Worm (Caenorhabditis elegans) whole organism, L1 larva: ENCODE data around the gene rab-19.

Source experiments
- C04F5.9 ChIP-seq: sonication (generic microtip); optimal IDR thresholded peaks from 2 replicates; lab custom pipeline; 2016; ENCODE audit warnings: missing genetic modification characterization, missing compliant biosample characterization
- C16A3.4 ChIP-seq: fragments of 150-350 bp; optimal IDR thresholded peaks from 2 replicates; lab custom pipeline; 2014; ENCODE audit warnings: missing biosample characterization, missing genetic modification characterization
- F16B12.6 ChIP-seq: fragments of 150-350 bp; optimal IDR thresholded peaks from 2 replicates; lab custom pipeline; 2014; ENCODE audit warnings: missing biosample characterization, missing genetic modification characterization
- Y116A8C.19 ChIP-seq: sonication (generic microtip); optimal IDR thresholded peaks from 2 replicates; lab custom pipeline; 2016; ENCODE audit warnings: missing compliant biosample characterization, missing genetic modification characterization, borderline replicate concordance
- alr-1 ChIP-seq: fragments of 200-800 bp; sonication (Bioruptor generic); optimal IDR thresholded peaks from 2 replicates; lab custom pipeline; 2018; ENCODE audit warnings: borderline replicate concordance, mild to moderate bottlenecking, missing genetic modification characterization, missing compliant biosample characterization
- ama-1 ChIP-seq: fragments of 150-350 bp; optimal IDR thresholded peaks from 2 replicates; lab custom pipeline; 2014
- ceh-8 ChIP-seq: fragments of 200-800 bp; sonication (Bioruptor generic); optimal IDR thresholded peaks from 2 replicates; lab custom pipeline; 2018; ENCODE audit warnings: mild to moderate bottlenecking, missing genetic modification characterization, moderate library complexity, missing compliant biosample characterization
- ceh-82 ChIP-seq, 3 experiments: fragments of 150-350 bp in 1 of 3; sonication (generic microtip) in 2 of 3; optimal IDR thresholded peaks; 2 replicates each; lab custom pipeline; 2014 to 2017; ENCODE audit warnings: missing biosample characterization in 3 of 3, missing genetic modification characterization in 3 of 3
- ceh-90 ChIP-seq: sonication (generic microtip); optimal IDR thresholded peaks from 2 replicates; lab custom pipeline; 2016; ENCODE audit warnings: missing genetic modification characterization, missing compliant biosample characterization
- dpl-1 ChIP-seq, 3 experiments: fragments of 150-350 bp in 2 of 3; sonication (generic microtip) in 1 of 3; optimal IDR thresholded peaks; 2 replicates each; lab custom pipeline; 2014 to 2017; ENCODE audit warnings: missing biosample characterization in 3 of 3, missing genetic modification characterization in 3 of 3, missing genetic modification reagents in 3 of 3
- dsc-1 ChIP-seq: sonication (generic microtip); optimal IDR thresholded peaks from 2 replicates; lab custom pipeline; 2016; ENCODE audit warnings: mild to moderate bottlenecking, missing genetic modification characterization, missing compliant biosample characterization
- egl-13 ChIP-seq: sonication (generic microtip); optimal IDR thresholded peaks from 2 replicates; lab custom pipeline; 2016; ENCODE audit warnings: missing genotype, missing genetic modification reagents, missing genetic modification characterization, missing compliant biosample characterization
- egl-27 ChIP-seq, 2 experiments: fragments of 150-350 bp in 1 of 2; sonication (generic microtip); optimal IDR thresholded peaks; 3 replicates each; lab custom pipeline; 2017 to 2018; ENCODE audit warnings: missing biosample characterization in 2 of 2, missing genetic modification characterization in 2 of 2, missing genetic modification reagents in 2 of 2
- elt-3 ChIP-seq, 6 experiments: fragments of 150-350 bp in 1 of 6; sonication (generic microtip); optimal IDR thresholded peaks; 2 replicates each; lab custom pipeline; 2017 to 2018; ENCODE audit warnings: missing biosample characterization in 6 of 6, missing genetic modification characterization in 6 of 6, inconsistent platforms in 1 of 6
- ets-5 ChIP-seq: fragments of 200-800 bp; sonication (Bioruptor generic); IDR thresholded peaks from 2 replicates; pipeline ENCODE4 v1.3.6; 2022; ENCODE audit warnings: missing genetic modification characterization, missing compliant biosample characterization
- fkh-10 ChIP-seq: sonication (generic microtip); optimal IDR thresholded peaks from 2 replicates; lab custom pipeline; 2017; ENCODE audit warnings: missing biosample characterization, missing genetic modification reagents, missing genetic modification characterization
- fkh-4 ChIP-seq: sonication (generic microtip); optimal IDR thresholded peaks from 2 replicates; lab custom pipeline; 2016; ENCODE audit warnings: missing compliant biosample characterization, missing genetic modification characterization, borderline replicate concordance
- fos-1 ChIP-seq: fragments of 150-350 bp; optimal IDR thresholded peaks from 2 replicates; lab custom pipeline; 2014; ENCODE audit warnings: missing biosample characterization, missing genetic modification characterization
- grh-1 ChIP-seq: fragments of 200-800 bp; sonication (Bioruptor generic); IDR thresholded peaks from 2 replicates; pipeline ENCODE4 v1.3.6; 2022; ENCODE audit warnings: missing genetic modification reagents, missing genetic modification characterization, missing compliant biosample characterization
- hlh-4 ChIP-seq: sonication (generic microtip); optimal IDR thresholded peaks from 2 replicates; lab custom pipeline; 2016; ENCODE audit warnings: mild to moderate bottlenecking, missing genetic modification characterization, missing compliant biosample characterization
- irx-1 ChIP-seq: sonication (generic microtip); optimal IDR thresholded peaks from 2 replicates; lab custom pipeline; 2016; ENCODE audit warnings: missing genetic modification characterization, missing compliant biosample characterization
- isw-1 ChIP-seq: fragments of 200-800 bp; sonication (Bioruptor generic); IDR thresholded peaks from 2 replicates; pipeline ENCODE4 v1.3.6; 2022; ENCODE audit warnings: missing genetic modification characterization, missing compliant biosample characterization
- lin-35 ChIP-seq, 2 experiments: fragments of 150-350 bp; optimal IDR thresholded peaks; 2 replicates each; lab custom pipeline; 2014; ENCODE audit warnings: missing biosample characterization in 2 of 2, missing genetic modification characterization in 2 of 2, missing genetic modification reagents in 2 of 2
- lir-3 ChIP-seq: sonication (generic microtip); optimal IDR thresholded peaks from 2 replicates; lab custom pipeline; 2016; ENCODE audit warnings: mild to moderate bottlenecking, missing genetic modification characterization, moderate library complexity, missing compliant biosample characterization; ENCODE audit not compliant: poor library complexity
- lsy-2 ChIP-seq, 2 experiments: fragments of 150-350 bp; optimal IDR thresholded peaks; 2 replicates each; lab custom pipeline; 2014; ENCODE audit warnings: missing biosample characterization in 2 of 2, missing genetic modification characterization in 2 of 2
- mdl-1 ChIP-seq, 2 experiments: fragments of 150-350 bp; optimal IDR thresholded peaks; 2 replicates each; lab custom pipeline; 2014 to 2017; ENCODE audit warnings: missing biosample characterization in 2 of 2, missing genetic modification characterization in 2 of 2, inconsistent platforms in 1 of 2
- mef-2 ChIP-seq: fragments of 150-350 bp; optimal IDR thresholded peaks from 2 replicates; lab custom pipeline; 2014; ENCODE audit warnings: missing biosample characterization, missing genetic modification characterization
- nhr-11 ChIP-seq: fragments of 150-350 bp; optimal IDR thresholded peaks from 2 replicates; lab custom pipeline; 2014; ENCODE audit warnings: missing biosample characterization, missing genetic modification characterization
- nhr-12 ChIP-seq: sonication (generic microtip); optimal IDR thresholded peaks from 2 replicates; lab custom pipeline; 2017; ENCODE audit warnings: missing biosample characterization, missing genetic modification characterization
- nhr-19 ChIP-seq: fragments of 200-800 bp; sonication (Bioruptor generic); conservative IDR thresholded peaks from 2 replicates; pipeline ENCODE4 v1.3.6; 2022; ENCODE audit warnings: missing genetic modification characterization, missing compliant biosample characterization
- nhr-237 ChIP-seq: fragments of 150-350 bp; optimal IDR thresholded peaks from 2 replicates; lab custom pipeline; 2014; ENCODE audit warnings: missing biosample characterization, missing genetic modification characterization
- nhr-28 ChIP-seq: fragments of 150-350 bp; optimal IDR thresholded peaks from 2 replicates; lab custom pipeline; 2014; ENCODE audit warnings: missing biosample characterization, missing genetic modification characterization
- nhr-71 ChIP-seq: sonication (generic microtip); optimal IDR thresholded peaks from 2 replicates; lab custom pipeline; 2016; ENCODE audit warnings: mild to moderate bottlenecking, missing genetic modification characterization, moderate library complexity, missing compliant biosample characterization
- nhr-76 ChIP-seq: sonication (generic microtip); optimal IDR thresholded peaks from 2 replicates; lab custom pipeline; 2017; ENCODE audit warnings: missing biosample characterization, missing genetic modification characterization
- nhr-84 ChIP-seq: sonication (generic microtip); optimal IDR thresholded peaks from 2 replicates; lab custom pipeline; 2017; ENCODE audit warnings: missing biosample characterization, missing genetic modification characterization
- nhr-90 ChIP-seq: sonication (generic microtip); optimal IDR thresholded peaks from 2 replicates; lab custom pipeline; 2016; ENCODE audit warnings: mild to moderate bottlenecking, missing genetic modification characterization, missing compliant biosample characterization; ENCODE audit not compliant: poor library complexity
- pag-3 ChIP-seq: sonication (generic microtip); optimal IDR thresholded peaks from 2 replicates; lab custom pipeline; 2017; ENCODE audit warnings: missing genetic modification characterization, mild to moderate bottlenecking, missing compliant biosample characterization, antibody characterized with exemption, borderline replicate concordance; ENCODE audit not compliant: insufficient read depth
- rnt-1 ChIP-seq: sonication (generic microtip); optimal IDR thresholded peaks from 2 replicates; lab custom pipeline; 2016; ENCODE audit warnings: mild to moderate bottlenecking, missing genetic modification characterization, moderate library complexity, missing compliant biosample characterization
- snu-23 ChIP-seq: sonication (generic microtip); optimal IDR thresholded peaks from 2 replicates; lab custom pipeline; 2016; ENCODE audit warnings: missing genetic modification characterization, missing compliant biosample characterization
- sptf-1 ChIP-seq: fragments of 150-350 bp; optimal IDR thresholded peaks from 2 replicates; lab custom pipeline; 2014; ENCODE audit warnings: missing biosample characterization, missing genetic modification characterization
- swsn-7 ChIP-seq: sonication (generic microtip); optimal IDR thresholded peaks from 2 replicates; lab custom pipeline; 2016; ENCODE audit warnings: missing genetic modification characterization, missing compliant biosample characterization
- tlp-1 ChIP-seq: fragments of 150-350 bp; optimal IDR thresholded peaks from 2 replicates; lab custom pipeline; 2014; ENCODE audit warnings: missing biosample characterization, missing genetic modification characterization
- vab-15 ChIP-seq: sonication (generic microtip); optimal IDR thresholded peaks from 2 replicates; lab custom pipeline; 2017; ENCODE audit warnings: missing genotype, mild to moderate bottlenecking, missing genetic modification characterization, missing compliant biosample characterization
- xbp-1 ChIP-seq: sonication (generic microtip); optimal IDR thresholded peaks from 2 replicates; lab custom pipeline; 2016; ENCODE audit warnings: missing genetic modification characterization, missing compliant biosample characterization
- zag-1 ChIP-seq: fragments of 150-350 bp; optimal IDR thresholded peaks from 2 replicates; lab custom pipeline; 2014; ENCODE audit warnings: missing biosample characterization, missing genetic modification characterization
- zip-4 ChIP-seq: fragments of 200-800 bp; sonication (Bioruptor generic); optimal IDR thresholded peaks from 2 replicates; lab custom pipeline; 2018; ENCODE audit warnings: mild to moderate bottlenecking, missing genetic modification characterization, moderate library complexity, missing compliant biosample characterization
- ztf-11 ChIP-seq, 2 experiments: sonication (generic microtip); optimal IDR thresholded peaks; 2 replicates each; lab custom pipeline; 2016 to 2017; ENCODE audit warnings: missing genetic modification characterization in 2 of 2, missing biosample characterization in 1 of 2, missing compliant biosample characterization in 1 of 2
- ztf-4 ChIP-seq: fragments of 150-350 bp; optimal IDR thresholded peaks from 2 replicates; lab custom pipeline; 2014; ENCODE audit warnings: missing biosample characterization, missing genetic modification characterization

rab-19 gene

DNA sequence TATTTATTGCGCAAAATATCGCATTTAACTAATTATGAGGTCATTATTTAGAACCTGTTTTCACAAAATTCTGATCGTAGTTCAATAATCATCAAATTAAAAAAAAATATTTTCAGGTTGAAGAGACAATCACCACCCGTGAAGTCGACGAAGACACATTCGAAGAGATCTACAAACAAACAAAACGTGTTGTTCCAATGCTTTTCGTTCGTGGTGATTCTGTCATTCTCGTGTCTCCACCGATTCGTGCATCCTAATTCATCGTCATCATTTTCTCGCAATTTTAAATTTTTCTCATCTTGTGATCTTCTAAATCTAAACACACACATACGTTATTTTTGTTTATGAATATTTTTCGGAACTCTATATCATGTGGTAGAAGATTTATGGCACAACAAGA lies 4.6 kb upstream of the rab-19 start (continued):
- TF ChIP-seq elt-3 (tag; optimal IDR thresholded peaks at IDR 0.05; lab: Kevin White, UChicago) (no peak), nhr-12 (no peak), fos-1 (tag; lab: Kevin White, UChicago) (no peak), ztf-4 (tag; lab: Kevin White, UChicago) (no peak), nhr-28 (tag; lab: Kevin White, UChicago) (no peak), nhr-76 (tag; lab: Kevin White, UChicago) (no peak)

DNA sequence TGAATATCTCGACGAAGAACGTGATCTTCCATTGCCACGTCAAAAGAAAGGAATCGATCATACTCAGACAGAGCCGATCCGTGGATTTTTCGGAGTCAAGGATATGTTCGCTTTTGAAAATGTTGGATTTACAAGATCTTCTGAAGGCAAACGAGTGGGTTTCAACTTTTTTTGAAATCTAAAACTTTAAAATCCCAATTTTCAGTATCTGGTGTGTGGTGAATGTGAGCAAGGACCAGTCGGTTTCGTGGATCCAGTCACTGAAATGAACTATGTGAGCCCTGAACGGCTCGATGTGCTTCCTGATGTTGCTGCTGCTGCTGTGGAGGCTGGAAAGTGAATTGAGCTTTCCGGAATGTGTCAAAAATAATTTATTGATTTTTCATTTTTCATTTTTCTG lies 2.7 kb upstream of the rab-19 start, which contains the start of gene lsm-3:
Gene lsm-3 (plus strand): TSS at position 301 of the 400 bp plus-strand sequence.
- TF ChIP-seq nhr-71 (no peak), elt-3 (tag; optimal IDR thresholded peaks at IDR 0.05; lab: Kevin White, UChicago) (no peak), irx-1 (tag; lab: Kevin White, UChicago) (no peak), hlh-4 (tag; lab: Kevin White, UChicago) (no peak), egl-27 (tag; optimal IDR thresholded peaks at IDR 0.05; lab: Kevin White, UChicago) (no peak)

DNA sequence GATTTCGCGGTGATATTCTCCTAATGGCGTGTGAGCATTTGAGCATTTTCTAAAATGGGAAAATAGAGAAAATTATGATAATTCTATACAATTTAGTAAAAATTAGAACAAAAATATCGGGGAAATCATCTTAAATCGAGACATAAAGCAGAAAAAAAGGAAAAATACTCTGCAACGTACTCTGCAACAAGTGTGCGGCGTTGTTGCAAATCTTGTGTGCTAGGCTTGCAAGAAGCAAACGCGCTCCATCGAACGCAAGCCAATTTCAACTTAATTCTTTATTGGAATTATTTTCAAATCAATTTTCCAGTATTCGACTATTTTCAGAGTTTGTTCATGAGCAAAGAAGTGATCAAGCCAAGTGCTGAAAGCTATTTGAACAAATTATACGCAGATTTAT lies 1.9 kb upstream of the rab-19 start, which contains the start of the genes Y62E10A.20, Y62E10A.23 and mdt-9:
Gene Y62E10A.20 (minus strand): TSS at position 49 of the 400 bp plus-strand sequence.
Gene Y62E10A.23 (plus strand): TSS at position 282 of the 400 bp plus-strand sequence.
Gene mdt-9 (plus strand): TSS at position 338 of the 400 bp plus-strand sequence.
- no peak for TF ChIP-seq hlh-4 (tag; lab: Kevin White, UChicago)
- no peak for TF ChIP-seq ceh-90 (tag; lab: Kevin White, UChicago)
- no peak for TF ChIP-seq mef-2 (tag; lab: Kevin White, UChicago)
- TF ChIP-seq ceh-82 (tag; optimal IDR thresholded peaks at IDR 0.05; lab: Kevin White, UChicago) = peak; percentile 69 to 86 (median 80)
- no peak for TF ChIP-seq fkh-4
- TF ChIP-seq nhr-11 (tag; lab: Kevin White, UChicago) = no peak
- TF ChIP-seq nhr-237 = no peak
- no peak for TF ChIP-seq zag-1 (tag; lab: Kevin White, UChicago)
- TF ChIP-seq nhr-90 (tag; lab: Kevin White, UChicago) = peak; percentile 65
- TF ChIP-seq grh-1 (GFP tag; lab: Robert Waterston, UW) = 0 out of 2 replicates have a peak, but pooled peaks have one; percentile 32
- TF ChIP-seq nhr-19 (GFP tag; lab: Robert Waterston, UW) = peak; percentile 74
- no peak for TF ChIP-seq tlp-1 (tag; lab: Kevin White, UChicago)
- TF ChIP-seq ceh-8 (GFP tag; lab: Kevin White, UChicago) = no peak
- no peak for TF ChIP-seq nhr-84
- no peak for TF ChIP-seq zip-4 (GFP tag; lab: Kevin White, UChicago)
- TF ChIP-seq isw-1 (GFP tag; lab: Robert Waterston, UW) = peak; percentile 59
- TF ChIP-seq F16B12.6 (tag; lab: Kevin White, UChicago) = peak; percentile 19
- TF ChIP-seq fkh-10 (GFP tag; lab: Kevin White, UChicago) = no peak
- TF ChIP-seq mdl-1 (tag; optimal IDR thresholded peaks at IDR 0.05; lab: Kevin White, UChicago) = peak in 1 of 2 experiments; percentile 69
- TF ChIP-seq alr-1 (tag; lab: Kevin White, UChicago) = no peak
- peak; percentile 81 to 91 for TF ChIP-seq lsy-2 (tag; optimal IDR thresholded peaks at IDR 0.05; lab: Kevin White, UChicago)
- TF ChIP-seq ama-1 (lab: Kevin White, UChicago) = no peak
- TF ChIP-seq vab-15 (tag; lab: Kevin White, UChicago) = peak; percentile 69
- peak; percentile 75 for TF ChIP-seq xbp-1 (tag; lab: Kevin White, UChicago)
- peak in 1 of 2 experiments; percentile 47 for TF ChIP-seq ztf-11 (tag; optimal IDR thresholded peaks at IDR 0.05; lab: Kevin White, UChicago)
- no peak for TF ChIP-seq nhr-12
- TF ChIP-seq nhr-71 = peak; percentile 84
- TF ChIP-seq ztf-4 (tag; lab: Kevin White, UChicago) = no peak
- peak; percentile 78 to 87 for TF ChIP-seq lin-35 (GFP tag; optimal IDR thresholded peaks at IDR 0.05; lab: Kevin White, UChicago)
- TF ChIP-seq rnt-1 (tag; lab: Kevin White, UChicago) = peak; percentile 85
- peak; percentile 65 for TF ChIP-seq lir-3 (tag; lab: Kevin White, UChicago)
- TF ChIP-seq nhr-28 (tag; lab: Kevin White, UChicago) = no peak
- peak; percentile 78 for TF ChIP-seq dsc-1 (tag; lab: Kevin White, UChicago)
- no peak for TF ChIP-seq pag-3 (tag; lab: Kevin White, UChicago)
- TF ChIP-seq ets-5 (GFP tag; lab: Robert Waterston, UW) = no peak
- peak; percentile 94 for TF ChIP-seq C16A3.4 (tag; lab: Kevin White, UChicago)
- TF ChIP-seq Y116A8C.19 (tag; lab: Kevin White, UChicago) = no peak
- TF ChIP-seq sptf-1 = no peak
- peak; percentile 74 for TF ChIP-seq swsn-7 (tag; lab: Kevin White, UChicago)
- peak; percentile 24 for TF ChIP-seq C04F5.9 (tag; lab: Kevin White, UChicago)
- peak; percentile 83 for TF ChIP-seq snu-23 (GFP tag; lab: Kevin White, UChicago)
- peak; percentile 63 to 76 (median 75) for TF ChIP-seq dpl-1 (GFP tag; optimal IDR thresholded peaks at IDR 0.05; lab: Kevin White, UChicago)
- peak; percentile 31 for TF ChIP-seq egl-13
